Fruit fly (Drosophila melanogaster) whole organism, embryonic: ENCODE data around the gene CG4896.

Source experiments
- Abd-B ChIP-seq: fragments of 200-800 bp; sonication (Bioruptor generic); optimal IDR thresholded peaks from 2 replicates; lab custom pipeline; 2018; ENCODE audit warnings: missing biosample characterization, mild to moderate bottlenecking, missing genetic modification characterization, moderate library complexity
- CG1024 ChIP-seq: fragments of 200-800 bp; sonication (Bioruptor generic); IDR thresholded peaks from 2 replicates; pipeline ENCODE4 v1.3.6; 2022; ENCODE audit warnings: missing biosample characterization, missing genetic modification characterization
- CG10267 ChIP-seq: fragments of 200-800 bp; sonication (Bioruptor generic); optimal IDR thresholded peaks from 2 replicates; lab custom pipeline; 2018; ENCODE audit warnings: missing biosample characterization, mild to moderate bottlenecking, missing genetic modification characterization, moderate library complexity
- CG10321 ChIP-seq: fragments of 200-800 bp; sonication (Bioruptor generic); IDR thresholded peaks from 2 replicates; pipeline ENCODE4 v1.3.6; 2022; ENCODE audit warnings: missing biosample characterization, missing genetic modification characterization
- CG11085 ChIP-seq: fragments of 200-800 bp; sonication (Bioruptor generic); IDR thresholded peaks from 2 replicates; pipeline ENCODE4 v1.3.6; 2022; ENCODE audit warnings: missing biosample characterization, missing genetic modification characterization
- CG12769 ChIP-seq: fragments of 200-800 bp; sonication (Bioruptor generic); optimal IDR thresholded peaks from 2 replicates; lab custom pipeline; 2019; ENCODE audit warnings: missing biosample characterization, mild to moderate bottlenecking, missing genetic modification characterization, moderate library complexity
- CG13624 ChIP-seq: fragments of 200-800 bp; sonication (Bioruptor generic); optimal IDR thresholded peaks from 2 replicates; lab custom pipeline; 2016; ENCODE audit warnings: missing biosample characterization, missing genetic modification characterization
- CG14050 ChIP-seq: fragments of 200-800 bp; sonication (Bioruptor generic); IDR thresholded peaks from 3 replicates; pipeline ENCODE4 v1.3.6; 2022; ENCODE audit warnings: missing biosample characterization, missing genetic modification characterization
- CG15696 ChIP-seq: fragments of 200-800 bp; sonication (Bioruptor generic); optimal IDR thresholded peaks from 2 replicates; lab custom pipeline; 2019; ENCODE audit warnings: missing biosample characterization, mild to moderate bottlenecking, missing genetic modification characterization, moderate library complexity
- CG17186 ChIP-seq: fragments of 200-800 bp; sonication (Bioruptor generic); optimal IDR thresholded peaks from 3 replicates; lab custom pipeline; 2017; ENCODE audit warnings: missing biosample characterization, missing genetic modification reagents, missing genetic modification characterization
- CG17568 ChIP-seq: fragments of 200-800 bp; sonication (Bioruptor generic); optimal IDR thresholded peaks from 2 replicates; lab custom pipeline; 2018; ENCODE audit warnings: missing biosample characterization, mild to moderate bottlenecking, missing genetic modification characterization, moderate library complexity
- CG17912 ChIP-seq: fragments of 200-800 bp; sonication (Bioruptor generic); optimal IDR thresholded peaks from 2 replicates; lab custom pipeline; 2018; ENCODE audit warnings: missing biosample characterization, mild to moderate bottlenecking, missing genetic modification characterization
- CG2202 ChIP-seq: fragments of 200-800 bp; sonication (Bioruptor generic); optimal IDR thresholded peaks from 2 replicates; lab custom pipeline; 2018; ENCODE audit warnings: missing biosample characterization, mild to moderate bottlenecking, missing genetic modification characterization
- CG30403 ChIP-seq: fragments of 200-800 bp; sonication (Bioruptor generic); optimal IDR thresholded peaks from 3 replicates; lab custom pipeline; 2016; ENCODE audit warnings: missing biosample characterization, missing genetic modification characterization
- CG31441 ChIP-seq: fragments of 200-800 bp; sonication (Bioruptor generic); IDR thresholded peaks from 2 replicates; pipeline ENCODE4 v1.3.6; 2022; ENCODE audit warnings: missing biosample characterization, missing genetic modification characterization
- CG3163 ChIP-seq: fragments of 200-800 bp; sonication (Bioruptor generic); optimal IDR thresholded peaks from 3 replicates; lab custom pipeline; 2016; ENCODE audit warnings: missing biosample characterization, missing genetic modification characterization
- CG3838 ChIP-seq: fragments of 200-800 bp; sonication (Bioruptor generic); optimal IDR thresholded peaks from 3 replicates; lab custom pipeline; 2016; ENCODE audit warnings: missing biosample characterization, missing genetic modification characterization
- CG42726 ChIP-seq: fragments of 200-800 bp; sonication (Bioruptor generic); IDR thresholded peaks from 2 replicates; pipeline ENCODE4 v1.3.6; 2022; ENCODE audit warnings: missing biosample characterization, missing genetic modification characterization; ENCODE audit not compliant: partially characterized antibody
- CG7271 ChIP-seq: fragments of 200-800 bp; sonication (Bioruptor generic); optimal IDR thresholded peaks from 2 replicates; lab custom pipeline; 2018; ENCODE audit warnings: missing biosample characterization, mild to moderate bottlenecking, missing genetic modification characterization, moderate library complexity
- CG7745 ChIP-seq: fragments of 200-800 bp; sonication (Bioruptor generic); optimal IDR thresholded peaks from 2 replicates; lab custom pipeline; 2018; ENCODE audit warnings: missing biosample characterization, mild to moderate bottlenecking, missing genetic modification characterization, moderate library complexity
- CG8478 ChIP-seq: fragments of >200 bp; optimal IDR thresholded peaks from 2 replicates; lab custom pipeline; 2018
- CG8944 ChIP-seq: fragments of 200-800 bp; sonication (Bioruptor generic); optimal IDR thresholded peaks from 3 replicates; lab custom pipeline; 2016; ENCODE audit warnings: missing biosample characterization, missing genetic modification characterization
- CHES-1-like ChIP-seq: fragments of 200-800 bp; sonication (Bioruptor generic); optimal IDR thresholded peaks from 2 replicates; lab custom pipeline; 2016; ENCODE audit warnings: missing biosample characterization, missing genetic modification characterization
- Dref ChIP-seq: fragments of 200-800 bp; sonication (Bioruptor generic); IDR thresholded peaks from 2 replicates; pipeline ENCODE4 v1.3.6; 2022; ENCODE audit warnings: missing biosample characterization, missing genetic modification characterization
- Ets65A ChIP-seq: fragments of 200-800 bp; sonication (Bioruptor generic); peaks from one replicate; lab custom pipeline; 2016; ENCODE audit warnings: missing biosample characterization, missing genetic modification characterization
- GATAe ChIP-seq: fragments of 200-800 bp; sonication (Bioruptor generic); conservative IDR thresholded peaks from 2 replicates; pipeline ENCODE4 v1.3.6; 2022; ENCODE audit warnings: missing biosample characterization, missing genetic modification characterization
- HHEX ChIP-seq: fragments of 200-800 bp; sonication (Bioruptor generic); optimal IDR thresholded peaks from 3 replicates; lab custom pipeline; 2017; ENCODE audit warnings: missing biosample characterization, mild to moderate bottlenecking, missing genetic modification characterization, missing genetic modification reagents
- HLH54F ChIP-seq: fragments of 200-800 bp; sonication (Bioruptor generic); optimal IDR thresholded peaks from 3 replicates; lab custom pipeline; 2016; ENCODE audit warnings: missing biosample characterization, missing genetic modification characterization
- Hsf ChIP-seq: fragments of 200-800 bp; sonication (Bioruptor generic); optimal IDR thresholded peaks from 3 replicates; lab custom pipeline; 2016; ENCODE audit warnings: missing biosample characterization, missing genetic modification characterization
- MTF-1 ChIP-seq: fragments of 200-800 bp; sonication (Bioruptor generic); optimal IDR thresholded peaks from 2 replicates; lab custom pipeline; 2018; ENCODE audit warnings: missing biosample characterization, mild to moderate bottlenecking, missing genetic modification characterization, borderline replicate concordance
- Max ChIP-seq: fragments of 200-800 bp; sonication (Bioruptor generic); optimal IDR thresholded peaks from 2 replicates; lab custom pipeline; 2016; ENCODE audit warnings: missing biosample characterization, mild to moderate bottlenecking, missing genetic modification characterization
- Mrtf ChIP-seq: fragments of 200-800 bp; sonication (Bioruptor generic); IDR thresholded peaks from 3 replicates; pipeline ENCODE4 v1.3.6; 2022; ENCODE audit warnings: missing biosample characterization, missing genetic modification characterization
- Oli ChIP-seq: fragments of 200-800 bp; sonication (Bioruptor generic); optimal IDR thresholded peaks from 2 replicates; lab custom pipeline; 2018; ENCODE audit warnings: missing biosample characterization, mild to moderate bottlenecking, missing genetic modification characterization, moderate library complexity
- bab2 ChIP-seq: fragments of 200-800 bp; sonication (Bioruptor generic); optimal IDR thresholded peaks from 2 replicates; lab custom pipeline; 2016; ENCODE audit warnings: missing biosample characterization, missing genetic modification characterization
- dan ChIP-seq: fragments of 200-800 bp; sonication (Bioruptor generic); IDR thresholded peaks from 2 replicates; pipeline ENCODE4 v1.3.6; 2022; ENCODE audit warnings: missing biosample characterization, missing genetic modification characterization
- esg ChIP-seq: fragments of 200-800 bp; sonication (Bioruptor generic); conservative IDR thresholded peaks from 2 replicates; pipeline ENCODE4 v1.3.6; 2022; ENCODE audit warnings: missing biosample characterization, missing genetic modification characterization
- fd3F ChIP-seq: fragments of 200-800 bp; sonication (Bioruptor generic); optimal IDR thresholded peaks from 2 replicates; lab custom pipeline; 2018; ENCODE audit warnings: missing biosample characterization, mild to moderate bottlenecking, missing genetic modification characterization, moderate library complexity
- gem ChIP-seq: fragments of 200-800 bp; sonication (Bioruptor generic); optimal IDR thresholded peaks from 2 replicates; lab custom pipeline; 2019; ENCODE audit warnings: missing biosample characterization, mild to moderate bottlenecking, missing genetic modification characterization, moderate library complexity
- gt ChIP-seq: fragments of 200-800 bp; sonication (Bioruptor generic); IDR thresholded peaks from 2 replicates; pipeline ENCODE4 v1.3.6; 2022; ENCODE audit warnings: missing biosample characterization, missing genetic modification characterization
- ind ChIP-seq: fragments of 200-800 bp; sonication (Bioruptor generic); optimal IDR thresholded peaks from 3 replicates; lab custom pipeline; 2016; ENCODE audit warnings: missing biosample characterization, missing genetic modification characterization
- mirr ChIP-seq: fragments of 200-800 bp; sonication (Bioruptor generic); optimal IDR thresholded peaks from 3 replicates; lab custom pipeline; 2018; ENCODE audit warnings: missing biosample characterization, mild to moderate bottlenecking, missing genetic modification characterization
- nau ChIP-seq: fragments of 200-800 bp; sonication (Bioruptor generic); optimal IDR thresholded peaks from 3 replicates; lab custom pipeline; 2017; ENCODE audit warnings: missing biosample characterization, mild to moderate bottlenecking, missing genetic modification characterization, missing genetic modification reagents
- nerfin-1 ChIP-seq: fragments of 200-800 bp; sonication (Bioruptor generic); optimal IDR thresholded peaks from 3 replicates; lab custom pipeline; 2019; ENCODE audit warnings: missing biosample characterization, mild to moderate bottlenecking, missing genetic modification characterization, moderate library complexity
- pan ChIP-seq, 4 experiments: fragments of >200 bp in 3 of 4; fragments of 200-800 bp in 1 of 4; sonication (Bioruptor generic) in 1 of 4; optimal IDR thresholded peaks in 3 of 4; IDR thresholded peaks in 1 of 4; 2 replicates each; pipeline versions ENCODE4 v1.3.6 to Lab custom; 2017 to 2022; ENCODE audit warnings: missing biosample characterization in 2 of 4, missing genetic modification characterization in 2 of 4, mixed read lengths in 1 of 4
- prd ChIP-seq, 3 experiments: fragments of >200 bp in 2 of 3; fragments of 200-800 bp in 1 of 3; sonication (Bioruptor generic) in 1 of 3; optimal IDR thresholded peaks in 2 of 3; IDR thresholded peaks in 1 of 3; 2 replicates in 2 of 3; 3 replicates in 1 of 3; pipeline versions ENCODE4 v1.3.6 to Lab custom; 2017 to 2022; ENCODE audit warnings: missing biosample characterization in 1 of 3, missing genetic modification characterization in 1 of 3
- psq ChIP-seq: fragments of 200-800 bp; sonication (Bioruptor generic); optimal IDR thresholded peaks from 2 replicates; lab custom pipeline; 2017; ENCODE audit warnings: missing biosample characterization, missing genetic modification characterization
- ro ChIP-seq: fragments of 200-800 bp; sonication (Bioruptor generic); IDR thresholded peaks from 2 replicates; pipeline ENCODE4 v1.3.6; 2022; ENCODE audit warnings: missing biosample characterization, missing genetic modification characterization
- so ChIP-seq: fragments of 200-800 bp; sonication (Bioruptor generic); IDR thresholded peaks from 3 replicates; pipeline ENCODE4 v1.3.6; 2022; ENCODE audit warnings: missing biosample characterization, missing genetic modification characterization
- tio ChIP-seq: fragments of 200-800 bp; sonication (Bioruptor generic); optimal IDR thresholded peaks from 2 replicates; lab custom pipeline; 2017; ENCODE audit warnings: missing biosample characterization, missing genetic modification characterization, inconsistent platforms
- zfh2 ChIP-seq: fragments of 200-800 bp; sonication (Bioruptor generic); optimal IDR thresholded peaks from 2 replicates; lab custom pipeline; 2016; ENCODE audit warnings: missing biosample characterization, missing genetic modification characterization

The CG4896 gene

dm6 chr2L:1172704-1173107 is 4.8 kb upstream of the CG4896 start, which contains the start of the genes Charon and CG4887 (continued):
- peak; percentile 89 for TF ChIP-seq Hsf (GFP tag; lab: Kevin White, UChicago)
- no peak for TF ChIP-seq CG31441
- TF ChIP-seq CG17186 (GFP tag; lab: Kevin White, UChicago): peak; percentile 24
- TF ChIP-seq nerfin-1: peak; percentile 76
- no peak for TF ChIP-seq pan (optimal IDR thresholded peaks at IDR 0.05; lab: Kevin White, UChicago)
- TF ChIP-seq pan (GFP tag; optimal IDR thresholded peaks at IDR 0.05 in 1 of 2, IDR thresholded peaks at IDR 0.05 in 1 of 2): peak in 1 of 2 experiments; percentile 83
- no peak for TF ChIP-seq CG12769 (tag; lab: Kevin White, UChicago)
- no peak for TF ChIP-seq nau (GFP tag; lab: Kevin White, UChicago)
- TF ChIP-seq CG8478 (lab: Kevin White, UChicago): no peak
- peak; percentile 91 for TF ChIP-seq CHES-1-like (GFP tag; lab: Kevin White, UChicago)
- TF ChIP-seq Dref (GFP tag; lab: Robert Waterston, UW): peak; percentile 55
- peak; percentile 98 for TF ChIP-seq Ets65A
- TF ChIP-seq CG7271: peak; percentile 35
- peak; percentile 35; the same call in 1 of the 2 replicates for TF ChIP-seq GATAe (GFP tag; lab: Robert Waterston, UW)
- peak; percentile 88 for TF ChIP-seq Max (GFP tag; lab: Kevin White, UChicago)
- no peak for TF ChIP-seq CG42726 (GFP tag; lab: Robert Waterston, UW)
- TF ChIP-seq CG1024 (GFP tag; lab: Robert Waterston, UW): peak; percentile 53; the same call in 1 of the 2 replicates
- peak; percentile 76 for TF ChIP-seq fd3F (GFP tag; lab: Kevin White, UChicago)
- peak; percentile 92 for TF ChIP-seq CG30403 (GFP tag; lab: Kevin White, UChicago)
- peak; percentile 11; the same call in 1 of the 3 replicates for TF ChIP-seq so
- TF ChIP-seq CG3838: peak; percentile 63
- peak; percentile 23 for TF ChIP-seq psq
- TF ChIP-seq ind (GFP tag; lab: Kevin White, UChicago): peak; percentile 88
- TF ChIP-seq CG10267 (tag; lab: Kevin White, UChicago): peak; percentile 97
- peak; percentile 85 for TF ChIP-seq CG8944 (GFP tag; lab: Kevin White, UChicago)
- TF ChIP-seq HLH54F (GFP tag; lab: Kevin White, UChicago): peak; percentile 90
- no peak for TF ChIP-seq gem (tag; lab: Kevin White, UChicago)
- no peak for TF ChIP-seq tio
- peak; percentile 84 for TF ChIP-seq esg (GFP tag; lab: Robert Waterston, UW)
- TF ChIP-seq Oli: no peak
- no peak for TF ChIP-seq MTF-1 (GFP tag; lab: Kevin White, UChicago)
- TF ChIP-seq gt (GFP tag; lab: Robert Waterston, UW): peak; percentile 49; the same call in 1 of the 2 replicates
- TF ChIP-seq prd (optimal IDR thresholded peaks at IDR 0.05; lab: Kevin White, UChicago): no peak
- peak; percentile 89 for TF ChIP-seq prd (GFP tag; IDR thresholded peaks at IDR 0.05; lab: Robert Waterston, UW)
- TF ChIP-seq CG11085 (GFP tag; lab: Robert Waterston, UW): peak; percentile 74
- 0 out of 3 replicates have a peak, but pooled peaks have one; percentile 44 for TF ChIP-seq Mrtf (GFP tag; lab: Robert Waterston, UW)
- peak; percentile 51 for TF ChIP-seq CG2202
- TF ChIP-seq ro (GFP tag; lab: Robert Waterston, UW): peak; percentile 68
- TF ChIP-seq CG17568 (GFP tag; lab: Kevin White, UChicago): no peak
- TF ChIP-seq CG3163 (GFP tag; lab: Kevin White, UChicago): peak; percentile 52
- TF ChIP-seq CG13624 (GFP tag; lab: Kevin White, UChicago): peak; percentile 82
- TF ChIP-seq dan (GFP tag; lab: Robert Waterston, UW): no peak
- peak; percentile 87 for TF ChIP-seq Abd-B (GFP tag; lab: Kevin White, UChicago)
- no peak for TF ChIP-seq CG7745
- no peak for TF ChIP-seq CG10321
- peak; percentile 19 for TF ChIP-seq CG17912 (GFP tag; lab: Kevin White, UChicago)
- TF ChIP-seq zfh2: peak; percentile 93
- TF ChIP-seq mirr (GFP tag; lab: Kevin White, UChicago): peak; percentile 5
- peak; percentile 73 for TF ChIP-seq HHEX
- peak; percentile 55; the same call in 1 of the 3 replicates for TF ChIP-seq CG14050 (GFP tag; lab: Robert Waterston, UW)
- TF ChIP-seq CG15696 (tag; lab: Kevin White, UChicago): peak; percentile 87
- peak; percentile 89 for TF ChIP-seq bab2
